Worm (Caenorhabditis elegans) whole organism, midembryonic: ENCODE results near the gene srxa-5.

Experiments
- T22C8.4 ChIP-seq: fragments of 200-800 bp; sonication (Bioruptor generic); IDR thresholded peaks from 2 replicates; pipeline ENCODE4 v1.3.6; 2022; ENCODE audit warnings: missing genetic modification characterization, missing compliant biosample characterization
- flt-1 ChIP-seq: fragments of 200-800 bp; sonication (Bioruptor generic); IDR thresholded peaks from 2 replicates; pipeline ENCODE4 v1.3.6; 2022; ENCODE audit warnings: missing genetic modification characterization, missing compliant biosample characterization
- ref-1 ChIP-seq: fragments of 200-800 bp; sonication (Bioruptor generic); conservative IDR thresholded peaks from 2 replicates; pipeline ENCODE4 v1.3.6; 2022; ENCODE audit warnings: missing genetic modification reagents, missing genetic modification characterization, missing compliant biosample characterization

- TF ChIP-seq ref-1 (GFP tag; lab: Robert Waterston, UW) (no peak), T22C8.4 (GFP tag; lab: Robert Waterston, UW) (no peak), flt-1 (GFP tag; lab: Robert Waterston, UW) (no peak)
Observed at ce11 chrIII:6532647-6533046, at the start of gene srxa-5.
